Fruit fly (Drosophila melanogaster): ENCODE data around the gene Zip71B.

dm6 chr3L:14999284-15000019, 7.4 kb downstream of the Zip71B start, which contains the start of the genes mRpL39 and Prosbeta2:
- TF ChIP-seq CG8478 (optimal IDR thresholded peaks at IDR 0.05) (no peak), CTCF (optimal IDR thresholded peaks at IDR 0.05) (no peak)
